Fruit fly (Drosophila melanogaster): ENCODE data around the gene CG15578.
"Not testable (repeated sequence)": the region's sequence is repeated elsewhere in the genome, so short reads cannot be mapped to it uniquely, and the experiment has no call there.

- TF ChIP-seq Hand (GFP tag; optimal IDR thresholded peaks at IDR 0.05); Trl (optimal IDR thresholded peaks at IDR 0.05); Trl (GFP tag; optimal IDR thresholded peaks at IDR 0.05); Neu2 (GFP tag; optimal IDR thresholded peaks at IDR 0.05; ENCODE audit: borderline replicate concordance); CG10959 (GFP tag; IDR thresholded peaks at IDR 0.05); usp (GFP tag; optimal IDR thresholded peaks at IDR 0.05); nom (GFP tag; optimal IDR thresholded peaks at IDR 0.05); CG12659 (GFP tag; optimal IDR thresholded peaks at IDR 0.05): not testable (repeated sequence)
Observed at dm6 chrX:4318701-4319100, 40.9 kb upstream of the CG15578 start, which contains the start of gene mei-9.

All from whole organism, embryonic.